Fruit fly (Drosophila melanogaster): ENCODE results near the gene CG7888.

The CG7888 gene

DNA sequence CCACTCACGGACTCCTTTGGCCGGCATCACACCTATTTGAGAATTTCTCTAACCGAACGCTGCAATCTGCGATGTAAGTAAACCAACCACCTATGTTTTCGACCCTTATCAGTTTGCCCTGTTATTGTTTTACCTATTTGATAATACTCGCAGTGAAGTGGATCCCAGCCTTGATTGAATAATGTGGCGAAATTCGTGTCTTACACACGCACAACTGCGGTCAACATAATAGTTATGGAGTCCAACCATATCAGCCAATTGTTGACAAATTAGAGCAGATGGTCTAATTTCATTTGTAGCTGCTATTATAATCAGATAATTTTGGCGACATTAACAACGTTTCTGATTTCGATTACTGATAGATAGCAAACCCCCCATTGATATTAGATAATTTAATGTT is 17.2 kb downstream of the CG7888 start (continued):
- TF ChIP-seq CG11696 (GFP tag; IDR thresholded peaks at IDR 0.05) (peak; percentile 83), mirr (GFP tag; optimal IDR thresholded peaks at IDR 0.05) (peak; percentile 79), YL-1 (GFP tag; optimal IDR thresholded peaks at IDR 0.05) (no peak), CG17612 (GFP tag; IDR thresholded peaks at IDR 0.05) (no peak), ash1 (GFP tag; optimal IDR thresholded peaks at IDR 0.05) (no peak), CG17186 (GFP tag; optimal IDR thresholded peaks at IDR 0.05) (no peak), CG9817 (tag; optimal IDR thresholded peaks at IDR 0.05) (no peak)

- no peak for TF ChIP-seq CG3726 (GFP tag; IDR thresholded peaks at IDR 0.05)
- TF ChIP-seq Nf-YA (GFP tag; IDR thresholded peaks at IDR 0.05), result no peak
- TF ChIP-seq CG6175 (GFP tag; IDR thresholded peaks at IDR 0.05), result no peak
- no peak for TF ChIP-seq tap (tag; optimal IDR thresholded peaks at IDR 0.05)
- TF ChIP-seq gsb (GFP tag; IDR thresholded peaks at IDR 0.05), result no peak
- TF ChIP-seq CG17802 (tag; optimal IDR thresholded peaks at IDR 0.05), result no peak
- TF ChIP-seq ci (GFP tag; IDR thresholded peaks at IDR 0.05), result no peak
- TF ChIP-seq CG15601 (tag; optimal IDR thresholded peaks at IDR 0.05), result no peak
- TF ChIP-seq sqz (GFP tag; optimal IDR thresholded peaks at IDR 0.05), result no peak
- no peak for TF ChIP-seq maf-S (GFP tag; optimal IDR thresholded peaks at IDR 0.05)
- TF ChIP-seq CG2678 (tag; optimal IDR thresholded peaks at IDR 0.05), result no peak
- no peak for TF ChIP-seq cad (GFP tag; optimal IDR thresholded peaks at IDR 0.05)
- peak; percentile 52; the same call in 2 of the 3 replicates for TF ChIP-seq zfh1 (GFP tag; IDR thresholded peaks at IDR 0.05)
- TF ChIP-seq dm (GFP tag; optimal IDR thresholded peaks at IDR 0.05), result peak; percentile 57
- TF ChIP-seq CG30403 (GFP tag; optimal IDR thresholded peaks at IDR 0.05), result peak; percentile 73
- no peak for TF ChIP-seq CG1233 (GFP tag; optimal IDR thresholded peaks at IDR 0.05)
- peak; percentile 40 for TF ChIP-seq CG4424 (GFP tag; optimal IDR thresholded peaks at IDR 0.05)
- peak; percentile 44; the same call in 1 of the 2 replicates for TF ChIP-seq esg (GFP tag; conservative IDR thresholded peaks at IDR 0.05)
- TF ChIP-seq mirr (GFP tag; optimal IDR thresholded peaks at IDR 0.05), result no peak
- TF ChIP-seq Doc3 (GFP tag; IDR thresholded peaks at IDR 0.05; ENCODE audit: partially characterized antibody), result 0 out of 3 replicates have a peak, but pooled peaks have one; percentile 35
- TF ChIP-seq da (GFP tag; optimal IDR thresholded peaks at IDR 0.05), result no peak
- TF ChIP-seq bowl (GFP tag; IDR thresholded peaks at IDR 0.05), result no peak
- TF ChIP-seq sens (GFP tag), result no peak
- TF ChIP-seq fd96Cb (tag; optimal IDR thresholded peaks at IDR 0.05), result peak; percentile 41
- no peak for TF ChIP-seq CG6254 (GFP tag; optimal IDR thresholded peaks at IDR 0.05)
- no peak for TF ChIP-seq CG10274 (GFP tag; optimal IDR thresholded peaks at IDR 0.05)
- no peak for TF ChIP-seq CG7271 (tag; optimal IDR thresholded peaks at IDR 0.05)
- TF ChIP-seq lbe (GFP tag; optimal IDR thresholded peaks at IDR 0.05), result no peak
- no peak for TF ChIP-seq ems (GFP tag; optimal IDR thresholded peaks at IDR 0.05)
- TF ChIP-seq D (optimal IDR thresholded peaks at IDR 0.05), result peak; percentile 73
- TF ChIP-seq D (GFP tag; optimal IDR thresholded peaks at IDR 0.05), result no peak
- 0 out of 3 replicates have a peak, but pooled peaks have one; percentile 31 for TF ChIP-seq Dbx (GFP tag; IDR thresholded peaks at IDR 0.05)
- no peak for TF ChIP-seq insv (GFP tag; optimal IDR thresholded peaks at IDR 0.05)
- no peak for TF ChIP-seq HLH54F (GFP tag; optimal IDR thresholded peaks at IDR 0.05)
- no peak; the same call in 1 of the 3 replicates for TF ChIP-seq CG17361 (GFP tag; IDR thresholded peaks at IDR 0.05)
- TF ChIP-seq CG11560 (tag; IDR thresholded peaks at IDR 0.05), result no peak
- no peak for TF ChIP-seq Ets97D (GFP tag; optimal IDR thresholded peaks at IDR 0.05)
- TF ChIP-seq CG8765 (GFP tag; IDR thresholded peaks at IDR 0.05), result no peak
- TF ChIP-seq CG3065 (GFP tag; optimal IDR thresholded peaks at IDR 0.05), result no peak
- no peak for TF ChIP-seq Dad (GFP tag; optimal IDR thresholded peaks at IDR 0.05)
- TF ChIP-seq pum (GFP tag; optimal IDR thresholded peaks at IDR 0.05), result peak; percentile 15
- no peak for TF ChIP-seq CG34224 (GFP tag; IDR thresholded peaks at IDR 0.05; ENCODE audit: partially characterized antibody)
- no peak for TF ChIP-seq NC2β (GFP tag; optimal IDR thresholded peaks at IDR 0.05)
Observed at dm6 chr3L:11074043-11074853, 20.4 kb downstream of the CG7888 start, which contains the start of the genes Pfdn2 and Noc1. Gene Pfdn2, minus strand, starts transcription at chr3L:11074388. Gene Noc1, plus strand, starts transcription at chr3L:11074769.

All from whole organism, embryonic.